Worm (Caenorhabditis elegans): ENCODE results near the gene ins-8.
A peak's percentile ranks its signal among the peaks of the same experiment; 100 is the strongest.

- TF ChIP-seq unc-39 (tag; optimal IDR thresholded peaks at IDR 0.05) (no peak), cey-2 (tag; optimal IDR thresholded peaks at IDR 0.05; ENCODE audit: borderline replicate concordance, insufficient read depth) (no peak), ZK546.5 (tag; optimal IDR thresholded peaks at IDR 0.05) (no peak), lin-39 (tag; optimal IDR thresholded peaks at IDR 0.05) (no peak), ces-1 (GFP tag; optimal IDR thresholded peaks at IDR 0.05) (no peak), unc-62 (GFP tag; optimal IDR thresholded peaks at IDR 0.05 in 1 of 2) (peak in 1 of 2 experiments; percentile 9), unc-62 (tag; optimal IDR thresholded peaks at IDR 0.05) (no peak), lin-13 (GFP tag; optimal IDR thresholded peaks at IDR 0.05) (no peak), lsy-2 (tag; optimal IDR thresholded peaks at IDR 0.05) (no peak), nhr-28 (tag; optimal IDR thresholded peaks at IDR 0.05) (no peak), nhr-77 (tag; optimal IDR thresholded peaks at IDR 0.05) (no peak), ceh-28 (tag; optimal IDR thresholded peaks at IDR 0.05) (no peak), zip-11 (GFP tag; IDR thresholded peaks at IDR 0.05) (no peak), hlh-30 (tag; optimal IDR thresholded peaks at IDR 0.05; ENCODE audit: insufficient read depth) (peak; percentile 41)
Measured at ce11 chrIV:9632966-9633494, 47.7 kb downstream of the ins-8 start.
